Worm (Caenorhabditis elegans) whole organism, early embryonic: ENCODE data around the gene srz-24.

Source experiments
- F13C5.2 ChIP-seq: sonication (generic microtip); optimal IDR thresholded peaks from 2 replicates; lab custom pipeline; 2017; ENCODE audit warnings: mild to moderate bottlenecking, missing genetic modification characterization, inconsistent platforms, missing compliant biosample characterization
- aly-1 ChIP-seq: sonication (generic microtip); optimal IDR thresholded peaks from 2 replicates; lab custom pipeline; 2016; ENCODE audit warnings: missing genetic modification characterization, missing compliant biosample characterization
- ama-1 ChIP-seq: fragments of 150-350 bp; optimal IDR thresholded peaks from 2 replicates; lab custom pipeline; 2014
- ceh-13 ChIP-seq: fragments of 200-800 bp; sonication (Bioruptor generic); optimal IDR thresholded peaks from 2 replicates; lab custom pipeline; 2018; ENCODE audit warnings: mild to moderate bottlenecking, missing genetic modification characterization, missing compliant biosample characterization
- flt-1 ChIP-seq: fragments of 200-800 bp; sonication (Bioruptor generic); IDR thresholded peaks from 2 replicates; pipeline ENCODE4 v1.3.6; 2022; ENCODE audit warnings: missing genetic modification characterization, missing compliant biosample characterization
- hmg-4 ChIP-seq: fragments of 200-800 bp; sonication (Bioruptor generic); optimal IDR thresholded peaks from 2 replicates; lab custom pipeline; 2018; ENCODE audit warnings: mild to moderate bottlenecking, missing genetic modification characterization, missing compliant biosample characterization
- scrt-1 ChIP-seq: fragments of 200-800 bp; sonication (Bioruptor generic); IDR thresholded peaks from 2 replicates; pipeline ENCODE4 v1.3.6; 2022; ENCODE audit warnings: missing genetic modification characterization, missing compliant biosample characterization
- sea-1 ChIP-seq: fragments of 200-800 bp; sonication (Bioruptor generic); conservative IDR thresholded peaks from 2 replicates; pipeline ENCODE4 v1.3.6; 2022; ENCODE audit warnings: missing genetic modification characterization, missing compliant biosample characterization

DNA sequence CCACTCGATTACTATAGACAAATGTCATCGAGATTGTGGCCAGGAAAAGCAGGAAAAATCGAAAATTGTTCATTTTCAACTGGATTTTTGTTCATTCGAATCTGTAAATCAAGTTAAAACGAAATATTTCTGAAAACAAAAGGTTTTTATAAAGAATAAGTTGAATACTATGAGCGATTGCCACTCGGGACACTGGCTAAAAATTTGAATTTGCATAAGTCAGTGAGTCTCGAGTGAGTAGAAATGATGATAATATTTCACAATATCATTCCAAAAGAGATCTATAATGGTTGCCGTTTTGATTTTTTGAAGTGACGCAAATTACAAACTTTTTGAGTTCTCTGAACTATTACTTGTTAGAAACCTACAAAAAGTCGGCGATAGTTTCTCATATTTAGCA, 39.6 kb upstream of the srz-24 start, which contains the start of gene T28H11.8:
- TF ChIP-seq flt-1 (GFP tag; lab: Robert Waterston, UW), result no peak
- TF ChIP-seq F13C5.2, result no peak
- TF ChIP-seq sea-1, result no peak
- TF ChIP-seq ama-1 (lab: Kevin White, UChicago), result no peak
- TF ChIP-seq aly-1 (tag; lab: Kevin White, UChicago), result no peak
- TF ChIP-seq hmg-4 (GFP tag; lab: Kevin White, UChicago), result no peak
- no peak for TF ChIP-seq scrt-1 (GFP tag; lab: Robert Waterston, UW)
- no peak for TF ChIP-seq ceh-13 (GFP tag; lab: Kevin White, UChicago)
